Worm (Caenorhabditis elegans): ENCODE measurements around the gene T24E12.1.

DNA sequence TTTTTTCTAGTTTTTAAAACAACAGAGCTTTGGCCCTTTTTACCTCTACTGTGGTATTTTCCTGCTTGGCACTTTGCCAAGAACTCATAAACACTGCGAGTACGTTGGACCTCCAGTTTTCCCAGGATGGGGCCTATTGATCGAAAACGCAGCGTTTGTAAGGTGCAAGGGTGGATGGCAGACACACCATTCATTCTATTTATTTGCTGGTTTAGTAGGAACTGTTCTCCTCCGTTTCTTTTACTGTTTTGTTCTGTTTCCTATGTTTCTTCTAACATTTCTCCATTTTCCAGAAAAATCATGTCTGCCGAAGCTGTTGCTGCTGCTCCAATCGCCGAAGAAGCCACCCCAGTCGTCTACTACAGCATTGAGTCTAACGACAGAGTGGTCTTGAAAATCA is 38.5 kb downstream of the T24E12.1 start, which contains the start of gene skr-15:
- no peak for TF ChIP-seq tra-4 (tag; optimal IDR thresholded peaks at IDR 0.05)
- TF ChIP-seq ama-1 (optimal IDR thresholded peaks at IDR 0.05), result no peak
- TF ChIP-seq hmg-4 (GFP tag; optimal IDR thresholded peaks at IDR 0.05), result no peak
